Fruit fly (Drosophila melanogaster) whole organism, embryonic: ENCODE measurements around the gene CG7071.

ENCODE experiments used
- CG6272 ChIP-seq: fragments of 200-800 bp; sonication (Bioruptor generic); IDR thresholded peaks from 2 replicates; pipeline ENCODE4 v1.3.6; 2022; ENCODE audit warnings: missing biosample characterization, missing genetic modification characterization
- CG9437 ChIP-seq: fragments of 200-800 bp; sonication (Bioruptor generic); optimal IDR thresholded peaks from 2 replicates; lab custom pipeline; 2018; ENCODE audit warnings: missing biosample characterization, mild to moderate bottlenecking, missing genetic modification characterization
- Chrac-16 ChIP-seq: fragments of 200-800 bp; sonication (Bioruptor generic); optimal IDR thresholded peaks from 3 replicates; lab custom pipeline; 2016; ENCODE audit warnings: missing biosample characterization, missing genetic modification characterization
- Mrtf ChIP-seq: fragments of 200-800 bp; sonication (Bioruptor generic); IDR thresholded peaks from 3 replicates; pipeline ENCODE4 v1.3.6; 2022; ENCODE audit warnings: missing biosample characterization, missing genetic modification characterization
- Poxn ChIP-seq: fragments of 200-800 bp; sonication (Bioruptor generic); IDR thresholded peaks from 2 replicates; pipeline ENCODE4 v1.3.6; 2022; ENCODE audit warnings: missing biosample characterization, missing genetic modification characterization
- dmrt99B ChIP-seq: fragments of 200-800 bp; sonication (Bioruptor generic); optimal IDR thresholded peaks from 2 replicates; lab custom pipeline; 2018; ENCODE audit warnings: missing biosample characterization, mild to moderate bottlenecking, missing genetic modification characterization, moderate library complexity
- unc-4 ChIP-seq: fragments of 200-800 bp; sonication (Bioruptor generic); IDR thresholded peaks from 2 replicates; pipeline ENCODE4 v1.3.6; 2022; ENCODE audit warnings: missing biosample characterization, missing genetic modification characterization; ENCODE audit not compliant: partially characterized antibody
- usp ChIP-seq: fragments of >200 bp; optimal IDR thresholded peaks from 2 replicates; lab custom pipeline; 2017; ENCODE audit warnings: missing biosample characterization, missing genetic modification characterization

DNA sequence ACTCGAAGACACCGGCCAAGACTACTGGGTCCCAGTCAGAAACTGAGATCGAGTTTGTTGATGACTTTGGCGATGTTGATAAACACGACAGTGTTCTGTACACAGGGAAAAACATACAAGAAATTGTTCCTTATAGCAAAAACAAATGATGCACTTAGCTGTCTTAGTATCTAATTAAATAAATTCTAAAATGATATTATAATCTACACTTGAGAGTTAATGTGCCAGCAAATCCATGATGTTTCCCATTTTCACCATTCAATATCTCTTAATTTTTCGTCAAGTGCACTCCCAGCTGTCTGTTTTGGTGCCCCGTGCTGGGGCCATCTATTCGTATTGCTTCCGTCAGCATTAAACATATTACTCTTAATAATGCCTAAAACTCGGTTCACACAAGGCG lies 37.8 kb downstream of the CG7071 start:
- TF ChIP-seq CG9437 (GFP tag; lab: Kevin White, UChicago) (no peak), Mrtf (GFP tag; lab: Robert Waterston, UW) (peak; percentile 62; the same call in 2 of the 3 replicates), CG6272 (GFP tag; lab: Robert Waterston, UW) (no peak), Poxn (GFP tag; lab: Robert Waterston, UW) (no peak), unc-4 (GFP tag; lab: Robert Waterston, UW) (no peak), Chrac-16 (GFP tag; lab: Kevin White, UChicago) (no peak), usp (GFP tag; lab: Kevin White, UChicago) (no peak), dmrt99B (tag; lab: Kevin White, UChicago) (no peak)
